Worm (Caenorhabditis elegans): ENCODE data around the gene rpoa-49.

DNA sequence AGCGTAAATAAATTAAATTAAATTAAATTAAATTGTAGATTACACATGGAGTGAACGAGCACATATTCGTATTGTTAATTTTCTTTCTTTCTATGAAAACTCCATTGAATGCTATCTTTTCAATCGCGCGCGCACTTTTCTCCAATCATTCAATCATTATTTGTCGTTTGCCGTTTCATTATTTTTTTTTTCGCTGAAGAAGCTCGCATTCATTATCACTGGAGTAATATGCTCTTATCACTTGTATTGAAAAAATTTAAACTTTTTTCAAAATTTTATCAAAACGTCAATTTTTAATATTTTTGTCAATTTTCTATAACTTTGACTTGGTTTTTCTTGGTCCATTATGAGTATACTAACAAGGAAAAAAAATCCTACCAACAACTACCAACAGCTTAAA is 20.6 kb downstream of the rpoa-49 start:
- TF ChIP-seq elt-1 (tag; optimal IDR thresholded peaks at IDR 0.05) (no peak), unc-55 (GFP tag; optimal IDR thresholded peaks at IDR 0.05) (no peak), egl-27 (tag; optimal IDR thresholded peaks at IDR 0.05) (no peak), alr-1 (tag; optimal IDR thresholded peaks at IDR 0.05) (no peak)
